Fruit fly (Drosophila melanogaster): Measurements from ENCODE around the gene CG32249.

CG32249 gene

DNA sequence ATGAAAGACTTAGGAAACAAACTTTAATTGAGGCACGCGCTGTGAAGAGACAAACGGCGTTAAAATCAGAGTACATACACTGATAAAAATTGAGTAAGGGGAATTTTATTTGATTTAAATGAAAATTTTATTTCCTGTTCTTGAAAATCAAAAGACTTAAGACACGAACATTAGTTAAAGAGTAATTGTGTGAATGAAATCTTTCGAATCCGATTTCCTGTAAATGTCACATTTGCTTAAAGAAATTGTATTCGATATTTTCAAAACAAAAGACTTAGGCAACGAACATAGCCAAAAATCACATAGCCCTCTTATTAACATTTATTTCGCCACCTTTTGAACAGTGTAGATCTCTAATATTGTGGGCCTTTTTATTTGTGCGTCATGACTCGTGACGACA lies 24.0 kb upstream of the CG32249 start (continued):
- no peak for TF ChIP-seq CG4328 (GFP tag; optimal IDR thresholded peaks at IDR 0.05)
- no peak for TF ChIP-seq slou (GFP tag; optimal IDR thresholded peaks at IDR 0.05)
- no peak for TF ChIP-seq Bteb2 (GFP tag; optimal IDR thresholded peaks at IDR 0.05)
- TF ChIP-seq CG7556 (GFP tag; optimal IDR thresholded peaks at IDR 0.05) = peak; percentile 14
- peak; percentile 33; the same call in 1 of the 2 replicates for TF ChIP-seq MBD-R2 (GFP tag; IDR thresholded peaks at IDR 0.05)
- TF ChIP-seq H15 (GFP tag; IDR thresholded peaks at IDR 0.05) = no peak
- TF ChIP-seq mirr (GFP tag; optimal IDR thresholded peaks at IDR 0.05) = no peak
- no peak for TF ChIP-seq zen2 (GFP tag; IDR thresholded peaks at IDR 0.05; ENCODE audit: partially characterized antibody)
- TF ChIP-seq psq (GFP tag; optimal IDR thresholded peaks at IDR 0.05) = no peak
- no peak for TF ChIP-seq Scr (GFP tag; IDR thresholded peaks at IDR 0.05; ENCODE audit: partially characterized antibody)
- TF ChIP-seq scrt (GFP tag; optimal IDR thresholded peaks at IDR 0.05) = peak; percentile 38
- TF ChIP-seq CG1647 (GFP tag; optimal IDR thresholded peaks at IDR 0.05) = no peak
- TF ChIP-seq CG18619 (GFP tag; optimal IDR thresholded peaks at IDR 0.05) = no peak
- TF ChIP-seq CG16815 (GFP tag; optimal IDR thresholded peaks at IDR 0.05) = no peak
- no peak for TF ChIP-seq maf-S (GFP tag; optimal IDR thresholded peaks at IDR 0.05)
- TF ChIP-seq crp (GFP tag; optimal IDR thresholded peaks at IDR 0.05) = no peak
- TF ChIP-seq Hr51 (GFP tag; optimal IDR thresholded peaks at IDR 0.05) = no peak
- peak; percentile 46 for TF ChIP-seq CG7839 (tag; optimal IDR thresholded peaks at IDR 0.05)
- peak; percentile 41 for TF ChIP-seq gem (tag; optimal IDR thresholded peaks at IDR 0.05)
- no peak for TF ChIP-seq Abd-B (GFP tag; optimal IDR thresholded peaks at IDR 0.05)
- no peak for TF ChIP-seq CG7357 (GFP tag; IDR thresholded peaks at IDR 0.05)
- no peak for TF ChIP-seq HLH3B (GFP tag; IDR thresholded peaks at IDR 0.05)
- TF ChIP-seq sug (tag; optimal IDR thresholded peaks at IDR 0.05) = no peak
- peak; percentile 63 for TF ChIP-seq lab (GFP tag; optimal IDR thresholded peaks at IDR 0.05)
- TF ChIP-seq pzg (GFP tag; optimal IDR thresholded peaks at IDR 0.05) = no peak
- TF ChIP-seq Spps (tag; optimal IDR thresholded peaks at IDR 0.05) = no peak
- no peak for TF ChIP-seq CG1792 (GFP tag; optimal IDR thresholded peaks at IDR 0.05)
- no peak for TF ChIP-seq CG6272 (GFP tag; IDR thresholded peaks at IDR 0.05)
- TF ChIP-seq CG6689 (GFP tag; IDR thresholded peaks at IDR 0.05) = peak; percentile 37; the same call in 1 of the 2 replicates
- TF ChIP-seq TFAM (GFP tag; optimal IDR thresholded peaks at IDR 0.05) = no peak
- TF ChIP-seq Dbx (GFP tag; IDR thresholded peaks at IDR 0.05) = peak; percentile 77; the same call in 2 of the 3 replicates
- TF ChIP-seq CG14710 (tag; optimal IDR thresholded peaks at IDR 0.05) = no peak
- no peak for TF ChIP-seq Dll (GFP tag; IDR thresholded peaks at IDR 0.05; ENCODE audit: partially characterized antibody)
- no peak for TF ChIP-seq CG7987 (GFP tag; optimal IDR thresholded peaks at IDR 0.05)
- no peak for TF ChIP-seq CG15696 (tag; optimal IDR thresholded peaks at IDR 0.05)
- TF ChIP-seq H2.0 (GFP tag; IDR thresholded peaks at IDR 0.05) = no peak
- TF ChIP-seq toy (GFP tag; IDR thresholded peaks at IDR 0.05) = 0 out of 2 replicates have a peak, but pooled peaks have one; percentile 12
- TF ChIP-seq kni (GFP tag; optimal IDR thresholded peaks at IDR 0.05) = no peak
- TF ChIP-seq CG3163 (GFP tag; optimal IDR thresholded peaks at IDR 0.05) = no peak
- TF ChIP-seq Fer3 (tag; optimal IDR thresholded peaks at IDR 0.05) = peak; percentile 22
- peak; percentile 64 for TF ChIP-seq al (GFP tag; IDR thresholded peaks at IDR 0.05)
- TF ChIP-seq Ptx1 (GFP tag; IDR thresholded peaks at IDR 0.05) = peak; percentile 34; the same call in 1 of the 2 replicates
- TF ChIP-seq CG10565 (GFP tag; optimal IDR thresholded peaks at IDR 0.05) = no peak
- peak; percentile 4 for TF ChIP-seq bab2 (GFP tag; optimal IDR thresholded peaks at IDR 0.05)
- TF ChIP-seq lilli (GFP tag; optimal IDR thresholded peaks at IDR 0.05) = peak; percentile 21
- peak; percentile 78 for TF ChIP-seq CG32532 (GFP tag; IDR thresholded peaks at IDR 0.05)
- no peak for TF ChIP-seq CG30020 (tag; optimal IDR thresholded peaks at IDR 0.05)
- no peak for TF ChIP-seq bigmax (GFP tag; optimal IDR thresholded peaks at IDR 0.05)
- no peak for TF ChIP-seq CG9215 (GFP tag; IDR thresholded peaks at IDR 0.05)
- no peak for TF ChIP-seq MTF-1 (GFP tag; optimal IDR thresholded peaks at IDR 0.05; ENCODE audit: borderline replicate concordance)
- TF ChIP-seq D19B (GFP tag; optimal IDR thresholded peaks at IDR 0.05) = peak; percentile 46
